Fruit fly (Drosophila melanogaster) whole organism, embryonic: ENCODE results near the gene Hip14.

Source experiments
- CG10147 ChIP-seq: fragments of 200-800 bp; sonication (Bioruptor generic); optimal IDR thresholded peaks from 2 replicates; lab custom pipeline; 2019; ENCODE audit warnings: missing biosample characterization, mild to moderate bottlenecking, missing genetic modification characterization, moderate library complexity
- CG1024 ChIP-seq: fragments of 200-800 bp; sonication (Bioruptor generic); IDR thresholded peaks from 2 replicates; pipeline ENCODE4 v1.3.6; 2022; ENCODE audit warnings: missing biosample characterization, missing genetic modification characterization
- CG12155 ChIP-seq: fragments of 200-800 bp; sonication (Bioruptor generic); optimal IDR thresholded peaks from 3 replicates; lab custom pipeline; 2016; ENCODE audit warnings: missing biosample characterization, missing genetic modification characterization
- CG12219 ChIP-seq: fragments of 200-800 bp; sonication (Bioruptor generic); optimal IDR thresholded peaks from 3 replicates; lab custom pipeline; 2018; ENCODE audit warnings: missing biosample characterization, mild to moderate bottlenecking, missing genetic modification characterization
- CG13424 ChIP-seq: fragments of 200-800 bp; sonication (Bioruptor generic); optimal IDR thresholded peaks from 2 replicates; lab custom pipeline; 2019; ENCODE audit warnings: missing biosample characterization, mild to moderate bottlenecking, missing genetic modification characterization, moderate library complexity
- CG14710 ChIP-seq: fragments of 200-800 bp; sonication (Bioruptor generic); optimal IDR thresholded peaks from 3 replicates; lab custom pipeline; 2019; ENCODE audit warnings: missing biosample characterization, mild to moderate bottlenecking, missing genetic modification characterization, moderate library complexity
- CG1529 ChIP-seq: fragments of 200-800 bp; sonication (Bioruptor generic); optimal IDR thresholded peaks from 3 replicates; lab custom pipeline; 2018; ENCODE audit warnings: missing biosample characterization, missing genetic modification characterization
- CG15514 ChIP-seq: fragments of 200-800 bp; sonication (Bioruptor generic); optimal IDR thresholded peaks from 3 replicates; lab custom pipeline; 2017; ENCODE audit warnings: missing biosample characterization, missing genetic modification characterization, mild to moderate bottlenecking, moderate library complexity, missing genetic modification reagents
- CG1602 ChIP-seq: fragments of 200-800 bp; sonication (Bioruptor generic); optimal IDR thresholded peaks from 3 replicates; lab custom pipeline; 2016; ENCODE audit warnings: missing biosample characterization, missing genetic modification characterization
- CG1647 ChIP-seq: fragments of 200-800 bp; sonication (Bioruptor generic); optimal IDR thresholded peaks from 3 replicates; lab custom pipeline; 2016; ENCODE audit warnings: missing biosample characterization, missing genetic modification characterization
- CG18599 ChIP-seq: fragments of 200-800 bp; sonication (Bioruptor generic); optimal IDR thresholded peaks from 3 replicates; lab custom pipeline; 2017; ENCODE audit warnings: missing biosample characterization, missing genetic modification characterization, mild to moderate bottlenecking, moderate library complexity, missing genetic modification reagents
- CG34422 ChIP-seq: fragments of 200-800 bp; sonication (Bioruptor generic); IDR thresholded peaks from 3 replicates; pipeline ENCODE4 v1.3.6; 2022; ENCODE audit warnings: missing biosample characterization, missing genetic modification characterization
- CG4404 ChIP-seq: fragments of 200-800 bp; sonication (Bioruptor generic); IDR thresholded peaks from 2 replicates; pipeline ENCODE4 v1.3.6; 2022; ENCODE audit warnings: missing biosample characterization, missing genetic modification characterization
- CG7786 ChIP-seq: fragments of 200-800 bp; sonication (Bioruptor generic); optimal IDR thresholded peaks from 2 replicates; lab custom pipeline; 2016; ENCODE audit warnings: missing biosample characterization, missing genetic modification characterization
- CG8290 ChIP-seq, 3 experiments: fragments of 200-800 bp; sonication (Bioruptor generic); optimal IDR thresholded peaks; 2 replicates each; lab custom pipeline; 2016 to 2019; ENCODE audit warnings: missing biosample characterization in 3 of 3, missing genetic modification characterization in 3 of 3, mild to moderate bottlenecking in 2 of 3, moderate library complexity in 1 of 3
- CG9215 ChIP-seq: fragments of 200-800 bp; sonication (Bioruptor generic); IDR thresholded peaks from 2 replicates; pipeline ENCODE4 v1.3.6; 2022; ENCODE audit warnings: missing biosample characterization, missing genetic modification characterization
- CG9817 ChIP-seq: fragments of 200-800 bp; sonication (Bioruptor generic); optimal IDR thresholded peaks from 2 replicates; lab custom pipeline; 2018; ENCODE audit warnings: missing biosample characterization, mild to moderate bottlenecking, missing genetic modification characterization, moderate library complexity
- CG9932 ChIP-seq: fragments of 200-800 bp; sonication (Bioruptor generic); IDR thresholded peaks from 2 replicates; pipeline ENCODE4 v1.3.6; 2022; ENCODE audit warnings: missing biosample characterization, missing genetic modification characterization
- Dll ChIP-seq: fragments of 200-800 bp; sonication (Bioruptor generic); IDR thresholded peaks from 4 replicates; pipeline ENCODE4 v1.3.6; 2022; ENCODE audit warnings: missing biosample characterization, missing genetic modification characterization; ENCODE audit not compliant: partially characterized antibody
- E2f1 ChIP-seq: fragments of 200-800 bp; sonication (Bioruptor generic); IDR thresholded peaks from 2 replicates; pipeline ENCODE4 v1.3.6; 2022; ENCODE audit warnings: missing biosample characterization, missing genetic modification characterization
- Eip74EF ChIP-seq, 2 experiments: fragments of 200-800 bp in 1 of 2; fragments of >200 bp in 1 of 2; sonication (Bioruptor generic) in 1 of 2; optimal IDR thresholded peaks; 2 replicates each; lab custom pipeline; 2017 to 2019; ENCODE audit warnings: missing biosample characterization in 2 of 2, missing genetic modification characterization in 2 of 2, mild to moderate bottlenecking in 1 of 2, moderate library complexity in 1 of 2
- Ets97D ChIP-seq: fragments of 200-800 bp; sonication (Bioruptor generic); optimal IDR thresholded peaks from 3 replicates; lab custom pipeline; 2016; ENCODE audit warnings: missing biosample characterization, missing genetic modification characterization
- Mad ChIP-seq: fragments of 200-800 bp; sonication (Bioruptor generic); optimal IDR thresholded peaks from 2 replicates; lab custom pipeline; 2016; ENCODE audit warnings: missing biosample characterization, missing genetic modification characterization
- NC2α ChIP-seq: fragments of 200-800 bp; sonication (Bioruptor generic); optimal IDR thresholded peaks from 2 replicates; lab custom pipeline; 2016; ENCODE audit warnings: missing biosample characterization, missing genetic modification characterization
- PHDP ChIP-seq: fragments of 200-800 bp; sonication (Bioruptor generic); optimal IDR thresholded peaks from 3 replicates; lab custom pipeline; 2018; ENCODE audit warnings: missing biosample characterization, mild to moderate bottlenecking, missing genetic modification characterization, moderate library complexity
- Poxn ChIP-seq: fragments of 200-800 bp; sonication (Bioruptor generic); IDR thresholded peaks from 2 replicates; pipeline ENCODE4 v1.3.6; 2022; ENCODE audit warnings: missing biosample characterization, missing genetic modification characterization
- Side ChIP-seq: fragments of 200-800 bp; sonication (Bioruptor generic); optimal IDR thresholded peaks from 2 replicates; lab custom pipeline; 2016; ENCODE audit warnings: missing biosample characterization, missing genetic modification characterization
- Sin3A ChIP-seq: fragments of >200 bp; optimal IDR thresholded peaks from 2 replicates; lab custom pipeline; 2018
- Taf1 ChIP-seq: fragments of 200-800 bp; sonication (Bioruptor generic); IDR thresholded peaks from 2 replicates; pipeline ENCODE4 v1.3.6; 2022; ENCODE audit warnings: missing biosample characterization, missing genetic modification characterization
- Trl ChIP-seq, 3 experiments: fragments of >200 bp in 2 of 3; fragments of 200-800 bp in 1 of 3; sonication (Bioruptor generic) in 1 of 3; optimal IDR thresholded peaks; 2 replicates in 1 of 3; 3 replicates in 2 of 3; lab custom pipeline; 2016 to 2017; ENCODE audit warnings: missing biosample characterization in 1 of 3, missing genetic modification characterization in 1 of 3
- ap ChIP-seq: fragments of 200-800 bp; sonication (Bioruptor generic); IDR thresholded peaks from 2 replicates; pipeline ENCODE4 v1.3.6; 2022; ENCODE audit warnings: missing biosample characterization, missing genetic modification characterization
- ato ChIP-seq: fragments of 200-800 bp; sonication (Bioruptor generic); IDR thresholded peaks from 2 replicates; pipeline ENCODE4 v1.3.6; 2022; ENCODE audit warnings: missing biosample characterization, missing genetic modification characterization; ENCODE audit not compliant: partially characterized antibody
- danr ChIP-seq: fragments of 200-800 bp; sonication (Bioruptor generic); IDR thresholded peaks from 2 replicates; pipeline ENCODE4 v1.3.6; 2022; ENCODE audit warnings: missing biosample characterization, missing genetic modification characterization
- dimm ChIP-seq: fragments of 200-800 bp; sonication (Bioruptor generic); IDR thresholded peaks from 2 replicates; pipeline ENCODE4 v1.3.6; 2022; ENCODE audit warnings: missing biosample characterization, missing genetic modification characterization
- disco-r ChIP-seq: fragments of 200-800 bp; sonication (Bioruptor generic); optimal IDR thresholded peaks from 2 replicates; lab custom pipeline; 2016; ENCODE audit warnings: missing biosample characterization, missing genetic modification characterization
- fd102C ChIP-seq: fragments of 200-800 bp; sonication (Bioruptor generic); optimal IDR thresholded peaks from 2 replicates; lab custom pipeline; 2018; ENCODE audit warnings: missing biosample characterization, mild to moderate bottlenecking, missing genetic modification characterization, moderate library complexity
- jing ChIP-seq: fragments of 200-800 bp; sonication (Bioruptor generic); optimal IDR thresholded peaks from 2 replicates; lab custom pipeline; 2018; ENCODE audit warnings: missing biosample characterization, mild to moderate bottlenecking, missing genetic modification characterization
- lilli ChIP-seq: fragments of 200-800 bp; sonication (Bioruptor generic); optimal IDR thresholded peaks from 3 replicates; lab custom pipeline; 2016; ENCODE audit warnings: missing biosample characterization, missing genetic modification characterization
- maf-S ChIP-seq: fragments of 200-800 bp; sonication (Bioruptor generic); optimal IDR thresholded peaks from 2 replicates; lab custom pipeline; 2016; ENCODE audit warnings: missing biosample characterization, missing genetic modification characterization
- mirr ChIP-seq: fragments of 200-800 bp; sonication (Bioruptor generic); optimal IDR thresholded peaks from 3 replicates; lab custom pipeline; 2018; ENCODE audit warnings: missing biosample characterization, mild to moderate bottlenecking, missing genetic modification characterization
- onecut ChIP-seq: fragments of 200-800 bp; sonication (Bioruptor generic); IDR thresholded peaks from 2 replicates; pipeline ENCODE4 v1.3.6; 2022; ENCODE audit warnings: missing biosample characterization, missing genetic modification characterization
- psq ChIP-seq: fragments of 200-800 bp; sonication (Bioruptor generic); optimal IDR thresholded peaks from 2 replicates; lab custom pipeline; 2017; ENCODE audit warnings: missing biosample characterization, missing genetic modification characterization
- pzg ChIP-seq: fragments of 200-800 bp; sonication (Bioruptor generic); optimal IDR thresholded peaks from 3 replicates; lab custom pipeline; 2018; ENCODE audit warnings: missing biosample characterization, mild to moderate bottlenecking, missing genetic modification characterization, moderate library complexity
- sens ChIP-seq: fragments of 200-800 bp; sonication (Bioruptor generic); peaks from one replicate; lab custom pipeline; 2016; ENCODE audit warnings: missing biosample characterization, missing genetic modification characterization
- seq ChIP-seq: fragments of 200-800 bp; sonication (Bioruptor generic); IDR thresholded peaks from 2 replicates; pipeline ENCODE4 v1.3.6; 2022; ENCODE audit warnings: missing biosample characterization, missing genetic modification characterization
- slp2 ChIP-seq: fragments of 200-800 bp; sonication (Bioruptor generic); optimal IDR thresholded peaks from 2 replicates; lab custom pipeline; 2016; ENCODE audit warnings: missing biosample characterization, missing genetic modification characterization
- sug ChIP-seq: fragments of 200-800 bp; optimal IDR thresholded peaks from 2 replicates; lab custom pipeline; 2019; ENCODE audit warnings: missing biosample characterization, mild to moderate bottlenecking, missing genetic modification characterization, moderate library complexity
- vvl ChIP-seq: fragments of 200-800 bp; sonication (Bioruptor generic); IDR thresholded peaks from 2 replicates; pipeline ENCODE4 v1.3.6; 2022; ENCODE audit warnings: missing biosample characterization, missing genetic modification characterization
- wor ChIP-seq: fragments of 200-800 bp; sonication (Bioruptor generic); IDR thresholded peaks from 2 replicates; pipeline ENCODE4 v1.3.6; 2022; ENCODE audit warnings: missing biosample characterization, missing genetic modification characterization
- zfh1 ChIP-seq: fragments of 200-800 bp; sonication (Bioruptor generic); IDR thresholded peaks from 3 replicates; pipeline ENCODE4 v1.3.6; 2022; ENCODE audit warnings: missing biosample characterization, missing genetic modification characterization

Gene Hip14

DNA sequence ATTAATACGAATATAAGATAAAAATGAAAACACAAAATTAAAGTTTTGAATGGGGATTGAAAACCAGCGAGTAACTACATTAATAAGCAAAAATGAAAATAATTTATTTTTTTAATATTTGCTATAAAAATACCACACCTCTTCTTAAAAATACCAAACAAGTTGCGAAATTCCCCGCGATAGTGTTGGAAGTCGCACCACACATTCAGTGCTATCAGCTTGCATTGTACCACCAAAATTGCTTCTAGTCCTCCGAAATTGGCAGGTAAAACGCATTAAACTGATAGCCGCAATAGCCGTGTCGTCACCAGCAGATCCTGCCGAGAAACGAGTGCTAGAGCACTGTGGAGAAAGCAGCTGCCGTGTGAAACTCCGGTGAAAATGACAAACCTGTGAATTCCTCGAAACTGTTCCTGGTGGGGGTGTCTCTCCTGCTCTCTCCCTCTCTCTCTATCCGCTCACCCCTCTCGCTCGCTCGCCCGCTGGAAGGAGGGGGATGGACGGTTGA is at the start of gene Hip14 (continued):
- TF ChIP-seq CG18599 (GFP tag; lab: Kevin White, UChicago) (peak; percentile 44), psq (GFP tag; lab: Kevin White, UChicago) (no peak), CG4404 (GFP tag; lab: Robert Waterston, UW) (no peak), CG1529 (GFP tag; lab: Kevin White, UChicago) (no peak), CG13424 (tag; lab: Kevin White, UChicago) (peak; percentile 28), CG12155 (GFP tag; lab: Kevin White, UChicago) (no peak), CG7786 (GFP tag; lab: Kevin White, UChicago) (no peak), sug (tag; lab: Kevin White, UChicago) (peak; percentile 16), dimm (GFP tag; lab: Robert Waterston, UW) (no peak), PHDP (tag; lab: Kevin White, UChicago) (no peak), NC2α (no peak), onecut (GFP tag; lab: Robert Waterston, UW) (no peak), CG1024 (GFP tag; lab: Robert Waterston, UW) (no peak), maf-S (GFP tag; lab: Kevin White, UChicago) (no peak), fd102C (GFP tag; lab: Kevin White, UChicago) (no peak), CG1647 (GFP tag; lab: Kevin White, UChicago) (peak; percentile 21), Dll (GFP tag; lab: Robert Waterston, UW) (0 out of 4 replicates have a peak, but pooled peaks have one; percentile 17), CG15514 (peak; percentile 31), ap (no peak), wor (GFP tag; lab: Robert Waterston, UW) (no peak), CG14710 (tag; lab: Kevin White, UChicago) (peak; percentile 59), lilli (GFP tag; lab: Kevin White, UChicago) (peak; percentile 8), CG9215 (GFP tag; lab: Robert Waterston, UW) (no peak), vvl (GFP tag; lab: Robert Waterston, UW) (peak; percentile 39)

DNA sequence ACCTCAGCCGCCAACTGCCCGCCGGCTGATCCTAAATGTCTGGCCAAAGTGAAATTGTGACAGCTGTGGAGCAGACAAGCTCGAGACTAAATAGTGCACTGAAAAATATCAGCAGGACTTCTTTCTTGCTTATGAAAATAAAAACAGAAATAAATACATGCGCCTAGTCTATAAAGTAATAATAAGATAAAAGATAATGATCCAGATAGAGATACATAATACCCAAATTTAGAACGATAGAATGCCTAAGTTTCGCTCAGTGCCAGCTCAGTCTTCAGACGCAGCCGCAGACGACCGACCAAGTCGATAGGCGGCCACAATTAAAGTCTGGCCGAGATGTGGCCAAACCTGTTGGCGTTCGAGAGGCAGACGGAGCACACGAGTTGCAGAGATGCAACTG is 47.2 kb upstream of the Hip14 start:
- TF ChIP-seq pzg (GFP tag; lab: Kevin White, UChicago) (no peak), CG9932 (GFP tag; lab: Robert Waterston, UW) (no peak), jing (GFP tag; lab: Kevin White, UChicago) (peak; percentile 28), CG1602 (GFP tag; lab: Kevin White, UChicago) (peak; percentile 56), Side (GFP tag; lab: Kevin White, UChicago) (no peak), CG10147 (GFP tag; lab: Kevin White, UChicago) (no peak), Poxn (GFP tag; lab: Robert Waterston, UW) (no peak), CG9817 (peak; percentile 43), CG8290 (GFP tag; optimal IDR thresholded peaks at IDR 0.05; lab: Kevin White, UChicago) (no peak), CG8290 (tag; optimal IDR thresholded peaks at IDR 0.05; lab: Kevin White, UChicago) (no peak), Eip74EF (GFP tag; optimal IDR thresholded peaks at IDR 0.05; lab: Kevin White, UChicago) (peak in 1 of 2 experiments; percentile 65), zfh1 (GFP tag; lab: Robert Waterston, UW) (peak; percentile 77; the same call in 2 of the 3 replicates), Ets97D (GFP tag; lab: Kevin White, UChicago) (peak; percentile 12), CG12219 (peak; percentile 39), CG34422 (GFP tag; lab: Robert Waterston, UW) (no peak; the same call in 2 of the 3 replicates), danr (no peak), Taf1 (GFP tag; lab: Robert Waterston, UW) (no peak), Sin3A (no peak), disco-r (GFP tag; lab: Kevin White, UChicago) (no peak), CG18599 (GFP tag; lab: Kevin White, UChicago) (peak; percentile 37), CG13424 (tag; lab: Kevin White, UChicago) (peak; percentile 80), E2f1 (GFP tag; lab: Robert Waterston, UW) (peak; percentile 44), ato (GFP tag; lab: Robert Waterston, UW) (no peak), sens (peak; percentile 93), Trl (optimal IDR thresholded peaks at IDR 0.05; lab: Kevin White, UChicago) (no peak), Trl (GFP tag; optimal IDR thresholded peaks at IDR 0.05; lab: Kevin White, UChicago) (no peak), seq (no peak), mirr (GFP tag; lab: Kevin White, UChicago) (no peak), Mad (no peak), slp2 (peak; percentile 26)
